Worm (Caenorhabditis elegans) whole organism, early embryonic: ENCODE measurements around the gene srg-5.

Experiments used
- B0310.2 ChIP-seq: sonication (generic microtip); optimal IDR thresholded peaks from 2 replicates; lab custom pipeline; 2016; ENCODE audit warnings: mild to moderate bottlenecking, missing genetic modification characterization, missing compliant biosample characterization
- aly-1 ChIP-seq: sonication (generic microtip); optimal IDR thresholded peaks from 2 replicates; lab custom pipeline; 2016; ENCODE audit warnings: missing genetic modification characterization, missing compliant biosample characterization
- ama-1 ChIP-seq: fragments of 150-350 bp; optimal IDR thresholded peaks from 2 replicates; lab custom pipeline; 2014
- ceh-13 ChIP-seq: fragments of 200-800 bp; sonication (Bioruptor generic); optimal IDR thresholded peaks from 2 replicates; lab custom pipeline; 2018; ENCODE audit warnings: mild to moderate bottlenecking, missing genetic modification characterization, missing compliant biosample characterization
- ets-7 ChIP-seq: sonication (generic microtip); optimal IDR thresholded peaks from 2 replicates; lab custom pipeline; 2016; ENCODE audit warnings: missing genotype, missing genetic modification characterization, missing compliant biosample characterization
- flt-1 ChIP-seq: fragments of 200-800 bp; sonication (Bioruptor generic); IDR thresholded peaks from 2 replicates; pipeline ENCODE4 v1.3.6; 2022; ENCODE audit warnings: missing genetic modification characterization, missing compliant biosample characterization
- hmbx-1 ChIP-seq: sonication (generic microtip); optimal IDR thresholded peaks from 2 replicates; lab custom pipeline; 2016; ENCODE audit warnings: mild to moderate bottlenecking, missing genetic modification characterization, missing compliant biosample characterization
- hmg-4 ChIP-seq: fragments of 200-800 bp; sonication (Bioruptor generic); optimal IDR thresholded peaks from 2 replicates; lab custom pipeline; 2018; ENCODE audit warnings: mild to moderate bottlenecking, missing genetic modification characterization, missing compliant biosample characterization
- hnd-1 ChIP-seq: sonication (generic microtip); optimal IDR thresholded peaks from 2 replicates; lab custom pipeline; 2016; ENCODE audit warnings: missing genetic modification characterization, missing compliant biosample characterization
- pes-1 ChIP-seq: fragments of 200-800 bp; sonication (Bioruptor generic); IDR thresholded peaks from 2 replicates; pipeline ENCODE4 v1.3.6; 2022; ENCODE audit warnings: missing genetic modification reagents, missing genetic modification characterization, missing compliant biosample characterization
- sea-1 ChIP-seq: fragments of 200-800 bp; sonication (Bioruptor generic); conservative IDR thresholded peaks from 2 replicates; pipeline ENCODE4 v1.3.6; 2022; ENCODE audit warnings: missing genetic modification characterization, missing compliant biosample characterization
- tbx-11 ChIP-seq: fragments of 200-800 bp; sonication (Bioruptor generic); IDR thresholded peaks from 2 replicates; pipeline ENCODE4 v1.3.6; 2022; ENCODE audit warnings: missing genetic modification characterization, missing compliant biosample characterization
- tbx-37 ChIP-seq: fragments of 200-800 bp; sonication (Bioruptor generic); conservative IDR thresholded peaks from 2 replicates; pipeline ENCODE4 v1.3.6; 2022; ENCODE audit warnings: missing genetic modification reagents, missing genetic modification characterization, missing compliant biosample characterization

- TF ChIP-seq tbx-37 (GFP tag; lab: Robert Waterston, UW) = no peak
- no peak for TF ChIP-seq tbx-11 (GFP tag; lab: Robert Waterston, UW)
- TF ChIP-seq hmg-4 (GFP tag; lab: Kevin White, UChicago) = no peak
- no peak for TF ChIP-seq ama-1 (lab: Kevin White, UChicago)
- TF ChIP-seq aly-1 (tag; lab: Kevin White, UChicago) = no peak
- no peak for TF ChIP-seq ceh-13
- TF ChIP-seq flt-1 = no peak
- no peak for TF ChIP-seq sea-1 (GFP tag; lab: Robert Waterston, UW)
- no peak for TF ChIP-seq hnd-1 (tag; lab: Kevin White, UChicago)
- TF ChIP-seq B0310.2 (tag; lab: Kevin White, UChicago) = no peak
- TF ChIP-seq ets-7 (tag; lab: Kevin White, UChicago) = no peak
- no peak for TF ChIP-seq hmbx-1
- TF ChIP-seq pes-1 (GFP tag; lab: Robert Waterston, UW) = no peak
Measured at ce11 chrIII:6298131-6298530, 33.8 kb upstream of the srg-5 start, which contains the start of gene F47D12.3.
